Worm (Caenorhabditis elegans) whole organism, L2 larva: ENCODE results near the gene vps-54.

Experiments
- C34F6.9 ChIP-seq: fragments of 150-350 bp; optimal IDR thresholded peaks from 2 replicates; lab custom pipeline; 2014; ENCODE audit warnings: missing biosample characterization, missing genetic modification characterization
- F13H6.1 ChIP-seq: sonication (generic microtip); optimal IDR thresholded peaks from 2 replicates; lab custom pipeline; 2016; ENCODE audit warnings: missing genetic modification characterization, missing compliant biosample characterization
- ZK546.5 ChIP-seq: sonication (generic microtip); optimal IDR thresholded peaks from 2 replicates; lab custom pipeline; 2017; ENCODE audit warnings: missing biosample characterization, missing genetic modification characterization
- alr-1 ChIP-seq: fragments of 150-350 bp; optimal IDR thresholded peaks from 2 replicates; lab custom pipeline; 2014; ENCODE audit warnings: missing biosample characterization, missing genetic modification characterization
- aly-2 ChIP-seq: fragments of 150-350 bp; optimal IDR thresholded peaks from 2 replicates; lab custom pipeline; 2014; ENCODE audit warnings: missing biosample characterization, missing genetic modification characterization
- ama-1 ChIP-seq: fragments of 150-350 bp; optimal IDR thresholded peaks from 2 replicates; lab custom pipeline; 2018; ENCODE audit warnings: inconsistent platforms
- blmp-1 ChIP-seq: sonication (generic microtip); optimal IDR thresholded peaks from 2 replicates; lab custom pipeline; 2017; ENCODE audit warnings: missing genetic modification characterization, mild to moderate bottlenecking, missing compliant biosample characterization, antibody characterized with exemption, moderate library complexity; ENCODE audit not compliant: insufficient read depth
- ceh-16 ChIP-seq: fragments of 150-350 bp; optimal IDR thresholded peaks from 2 replicates; lab custom pipeline; 2014; ENCODE audit warnings: missing biosample characterization, missing genetic modification characterization
- ceh-82 ChIP-seq: fragments of 150-350 bp; optimal IDR thresholded peaks from 2 replicates; lab custom pipeline; 2014; ENCODE audit warnings: missing biosample characterization, missing genetic modification characterization
- crh-2 ChIP-seq: sonication (generic microtip); optimal IDR thresholded peaks from 2 replicates; lab custom pipeline; 2017; ENCODE audit warnings: missing biosample characterization, missing genetic modification characterization
- fos-1 ChIP-seq: fragments of 150-350 bp; optimal IDR thresholded peaks from 2 replicates; lab custom pipeline; 2014; ENCODE audit warnings: missing biosample characterization, missing genetic modification characterization
- gmeb-1 ChIP-seq: fragments of 150-350 bp; optimal IDR thresholded peaks from 2 replicates; lab custom pipeline; 2014; ENCODE audit warnings: missing biosample characterization, missing genetic modification characterization
- lin-13 ChIP-seq: fragments of 150-350 bp; optimal IDR thresholded peaks from 2 replicates; lab custom pipeline; 2014; ENCODE audit warnings: missing biosample characterization, missing genetic modification reagents, missing genetic modification characterization
- lsy-2 ChIP-seq, 2 experiments: fragments of 150-350 bp in 1 of 2; sonication (generic microtip) in 1 of 2; optimal IDR thresholded peaks; 2 replicates each; lab custom pipeline; 2014 to 2017; ENCODE audit warnings: missing biosample characterization in 2 of 2, missing genetic modification characterization in 2 of 2
- mab-5 ChIP-seq: fragments of 150-350 bp; optimal IDR thresholded peaks from 2 replicates; lab custom pipeline; 2014; ENCODE audit warnings: missing biosample characterization, missing genetic modification characterization
- mbf-1 ChIP-seq: sonication (generic microtip); optimal IDR thresholded peaks from 2 replicates; lab custom pipeline; 2017; ENCODE audit warnings: missing biosample characterization, missing genetic modification characterization
- nhr-11 ChIP-seq: fragments of 150-350 bp; optimal IDR thresholded peaks from 2 replicates; lab custom pipeline; 2014; ENCODE audit warnings: missing biosample characterization, missing genetic modification characterization
- nhr-12 ChIP-seq: fragments of 150-350 bp; optimal IDR thresholded peaks from 2 replicates; lab custom pipeline; 2014; ENCODE audit warnings: missing biosample characterization, missing genetic modification characterization
- nhr-129 ChIP-seq: fragments of 150-350 bp; optimal IDR thresholded peaks from 2 replicates; lab custom pipeline; 2014; ENCODE audit warnings: missing biosample characterization, missing genetic modification characterization
- nhr-21 ChIP-seq: fragments of 150-350 bp; optimal IDR thresholded peaks from 2 replicates; lab custom pipeline; 2014; ENCODE audit warnings: missing biosample characterization, missing genetic modification characterization
- nhr-23 ChIP-seq: fragments of 150-350 bp; optimal IDR thresholded peaks from 2 replicates; lab custom pipeline; 2014; ENCODE audit warnings: missing biosample characterization, missing genetic modification reagents, missing genetic modification characterization
- nhr-237 ChIP-seq: fragments of 150-350 bp; optimal IDR thresholded peaks from 2 replicates; lab custom pipeline; 2014; ENCODE audit warnings: missing biosample characterization, missing genetic modification characterization
- nhr-6 ChIP-seq: fragments of 150-350 bp; optimal IDR thresholded peaks from 2 replicates; lab custom pipeline; 2014; ENCODE audit warnings: missing biosample characterization, missing genetic modification characterization
- nhr-77 ChIP-seq: fragments of 150-350 bp; optimal IDR thresholded peaks from 2 replicates; lab custom pipeline; 2014; ENCODE audit warnings: missing biosample characterization, missing genetic modification characterization
- peb-1 ChIP-seq: fragments of 150-350 bp; optimal IDR thresholded peaks from 2 replicates; lab custom pipeline; 2014; ENCODE audit warnings: missing biosample characterization, missing genetic modification characterization
- sem-4 ChIP-seq: fragments of 150-350 bp; optimal IDR thresholded peaks from 2 replicates; lab custom pipeline; 2014; ENCODE audit warnings: missing biosample characterization, missing genetic modification reagents, missing genetic modification characterization
- skn-1 ChIP-seq: sonication (generic microtip); optimal IDR thresholded peaks from 2 replicates; lab custom pipeline; 2017; ENCODE audit warnings: missing biosample characterization, missing genetic modification characterization
- sma-3 ChIP-seq: sonication (generic microtip); optimal IDR thresholded peaks from 2 replicates; lab custom pipeline; 2016; ENCODE audit warnings: missing genetic modification reagents, missing genetic modification characterization, missing compliant biosample characterization
- sma-9 ChIP-seq, 2 experiments: fragments of 150-350 bp in 1 of 2; sonication (generic microtip) in 1 of 2; optimal IDR thresholded peaks; 2 replicates each; lab custom pipeline; 2014 to 2016; ENCODE audit warnings: missing genetic modification characterization in 2 of 2, mild to moderate bottlenecking in 1 of 2, missing biosample characterization in 1 of 2, missing compliant biosample characterization in 1 of 2, missing genetic modification reagents in 1 of 2, moderate library complexity in 1 of 2
- snpc-4 ChIP-seq: fragments of 150-350 bp; optimal IDR thresholded peaks from 2 replicates; lab custom pipeline; 2014; ENCODE audit warnings: missing biosample characterization, missing genetic modification characterization
- unc-55 ChIP-seq: fragments of 150-350 bp; sonication (generic microtip); optimal IDR thresholded peaks from 3 replicates; lab custom pipeline; 2014; ENCODE audit warnings: missing biosample characterization, missing genetic modification reagents, missing genetic modification characterization
- zag-1 ChIP-seq: fragments of 150-350 bp; optimal IDR thresholded peaks from 2 replicates; lab custom pipeline; 2014; ENCODE audit warnings: missing biosample characterization, missing genetic modification characterization
- ztf-1 ChIP-seq: fragments of 200-800 bp; sonication (Bioruptor generic); conservative IDR thresholded peaks from 2 replicates; pipeline ENCODE4 v1.3.6; 2022; ENCODE audit warnings: missing genetic modification characterization, missing compliant biosample characterization
- ztf-11 ChIP-seq: sonication (generic microtip); optimal IDR thresholded peaks from 2 replicates; lab custom pipeline; 2017; ENCODE audit warnings: missing biosample characterization, missing genetic modification characterization
- ztf-4 ChIP-seq: fragments of 150-350 bp; optimal IDR thresholded peaks from 2 replicates; lab custom pipeline; 2014; ENCODE audit warnings: missing biosample characterization, missing genetic modification characterization

Gene vps-54

DNA sequence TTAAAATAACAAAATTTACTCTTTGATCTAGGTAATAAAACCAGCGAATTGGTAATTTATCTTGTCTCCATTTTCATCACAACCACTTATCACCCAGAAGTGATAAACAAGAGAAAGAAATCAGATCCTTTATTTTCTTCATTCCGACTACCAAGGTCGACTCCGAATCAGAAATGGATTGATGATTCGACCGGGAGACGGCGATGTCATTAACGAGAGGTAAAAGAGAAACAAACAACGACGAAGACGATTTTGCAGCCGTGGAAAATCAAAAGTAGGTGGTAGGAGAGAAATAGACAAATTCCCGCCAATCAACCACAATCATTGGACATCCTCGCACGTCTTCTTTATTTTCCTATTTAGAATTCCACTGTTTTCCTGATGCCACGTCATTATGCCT, 19.1 kb downstream of the vps-54 start:
- no peak for TF ChIP-seq zag-1 (tag; lab: Kevin White, UChicago)
- TF ChIP-seq lsy-2 (tag; optimal IDR thresholded peaks at IDR 0.05; lab: Kevin White, UChicago), result no peak
- TF ChIP-seq F13H6.1 (tag; lab: Kevin White, UChicago), result no peak
- no peak for TF ChIP-seq gmeb-1 (tag; lab: Kevin White, UChicago)
- peak; percentile 3 for TF ChIP-seq blmp-1 (tag; lab: Kevin White, UChicago)
- TF ChIP-seq sma-9 (GFP tag; optimal IDR thresholded peaks at IDR 0.05; lab: Kevin White, UChicago), result peak; percentile 43
- TF ChIP-seq sma-9 (tag; optimal IDR thresholded peaks at IDR 0.05; lab: Kevin White, UChicago), result no peak
- no peak for TF ChIP-seq ama-1 (lab: Kevin White, UChicago)
- peak; percentile 63 for TF ChIP-seq sma-3 (GFP tag; lab: Kevin White, UChicago)
- TF ChIP-seq nhr-6 (tag; lab: Kevin White, UChicago), result no peak
- no peak for TF ChIP-seq ceh-82 (tag; lab: Kevin White, UChicago)
- no peak for TF ChIP-seq C34F6.9 (tag; lab: Kevin White, UChicago)
- TF ChIP-seq ztf-4 (tag; lab: Kevin White, UChicago), result no peak
- no peak for TF ChIP-seq ZK546.5 (tag; lab: Kevin White, UChicago)
- TF ChIP-seq nhr-77, result no peak
- no peak for TF ChIP-seq lin-13 (GFP tag; lab: Kevin White, UChicago)
- TF ChIP-seq nhr-21, result peak; percentile 24
- no peak for TF ChIP-seq peb-1
- TF ChIP-seq mbf-1 (tag; lab: Kevin White, UChicago), result no peak
- no peak for TF ChIP-seq ztf-11 (tag; lab: Kevin White, UChicago)
- no peak for TF ChIP-seq nhr-237 (tag; lab: Kevin White, UChicago)
- no peak for TF ChIP-seq nhr-129 (tag; lab: Kevin White, UChicago)
- TF ChIP-seq fos-1, result peak; percentile 7
- TF ChIP-seq mab-5 (tag; lab: Kevin White, UChicago), result no peak
- TF ChIP-seq skn-1 (tag; lab: Kevin White, UChicago), result no peak
- peak; percentile 1 for TF ChIP-seq crh-2 (tag; lab: Kevin White, UChicago)

ce11 chrV:10556362-10556761, 19.9 kb downstream of the vps-54 start:
- TF ChIP-seq nhr-11 (tag; lab: Kevin White, UChicago), result no peak
- peak; percentile 54 for TF ChIP-seq sma-3 (GFP tag; lab: Kevin White, UChicago)
- TF ChIP-seq gmeb-1 (tag; lab: Kevin White, UChicago), result no peak
- TF ChIP-seq ZK546.5 (tag; lab: Kevin White, UChicago), result no peak
- TF ChIP-seq nhr-6 (tag; lab: Kevin White, UChicago), result no peak
- TF ChIP-seq, all 48 proteins: peak for 1

ce11 chrV:10555239-10555638, 21.0 kb downstream of the vps-54 start, which contains the start of gene F32G8.3:
TSS of gene F32G8.3 (minus strand) at chrV:10555339.
- TF ChIP-seq aly-2 (tag; lab: Kevin White, UChicago) (no peak), alr-1 (tag; lab: Kevin White, UChicago) (no peak), ztf-11 (tag; lab: Kevin White, UChicago) (no peak)

DNA sequence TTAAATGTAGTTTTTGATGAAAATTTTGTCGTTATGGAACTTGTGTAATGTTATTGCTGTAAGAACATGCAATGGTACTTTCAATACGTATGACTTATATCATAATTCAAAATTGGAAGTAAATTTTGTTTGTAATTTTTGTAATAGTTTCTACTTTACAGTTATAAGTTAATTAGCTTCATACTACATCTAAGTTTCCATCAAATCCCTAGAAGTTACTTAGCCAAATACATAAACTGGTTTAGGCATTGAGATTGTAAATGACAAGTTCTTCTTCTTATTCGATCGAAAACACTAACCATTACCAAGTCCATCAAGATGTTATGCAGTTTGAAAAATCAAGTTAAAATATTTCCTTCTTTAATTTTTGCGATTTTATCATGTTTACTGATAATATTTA, 26.5 kb downstream of the vps-54 start, which contains the start of gene F32G8.2:
Gene F32G8.2 (plus strand): TSS at position 301 of the 400 bp plus-strand sequence.
- TF ChIP-seq aly-2 (tag; lab: Kevin White, UChicago), result no peak
- TF ChIP-seq nhr-237 (tag; lab: Kevin White, UChicago), result no peak
- no peak for TF ChIP-seq ZK546.5 (tag; lab: Kevin White, UChicago)
- TF ChIP-seq ztf-4 (tag; lab: Kevin White, UChicago), result no peak
- no peak for TF ChIP-seq ceh-16 (tag; lab: Kevin White, UChicago)
- TF ChIP-seq unc-55 (GFP tag; lab: Kevin White, UChicago), result no peak
- no peak for TF ChIP-seq F13H6.1 (tag; lab: Kevin White, UChicago)
- TF ChIP-seq nhr-11 (tag; lab: Kevin White, UChicago), result no peak
- no peak for TF ChIP-seq nhr-12 (tag; lab: Kevin White, UChicago)
- TF ChIP-seq nhr-21, result no peak
- TF ChIP-seq sma-9 (GFP tag; optimal IDR thresholded peaks at IDR 0.05; lab: Kevin White, UChicago), result no peak
- no peak for TF ChIP-seq sma-9 (tag; optimal IDR thresholded peaks at IDR 0.05; lab: Kevin White, UChicago)
- TF ChIP-seq sma-3 (GFP tag; lab: Kevin White, UChicago), result no peak
- TF ChIP-seq snpc-4 (tag; lab: Kevin White, UChicago), result no peak
- TF ChIP-seq ztf-1 (GFP tag; lab: Robert Waterston, UW), result no peak
- TF ChIP-seq zag-1 (tag; lab: Kevin White, UChicago), result no peak
- no peak for TF ChIP-seq blmp-1 (tag; lab: Kevin White, UChicago)
- no peak for TF ChIP-seq ceh-82 (tag; lab: Kevin White, UChicago)
- no peak for TF ChIP-seq nhr-23 (tag; lab: Kevin White, UChicago)
- no peak for TF ChIP-seq sem-4 (tag; lab: Kevin White, UChicago)
